Fruit fly (Drosophila melanogaster) whole organism, adult: ENCODE data around the gene CG11350.

Experiments used
- CG11617 ChIP-seq: fragments of 200-800 bp; sonication (Bioruptor generic); optimal IDR thresholded peaks from 2 replicates; lab custom pipeline; 2017; ENCODE audit warnings: mild to moderate bottlenecking, missing biosample characterization, missing genetic modification reagents, missing genetic modification characterization
- CG1620 ChIP-seq: fragments of 200-800 bp; sonication (Bioruptor generic); optimal IDR thresholded peaks from 2 replicates; lab custom pipeline; 2016; ENCODE audit warnings: missing biosample characterization, missing genetic modification characterization
- CG5204 ChIP-seq: fragments of 200-800 bp; sonication (Bioruptor generic); optimal IDR thresholded peaks from 2 replicates; lab custom pipeline; 2016; ENCODE audit warnings: missing biosample characterization, missing genetic modification characterization
- Clk ChIP-seq: fragments of 200-800 bp; sonication (Bioruptor generic); optimal IDR thresholded peaks from 2 replicates; lab custom pipeline; 2017; ENCODE audit warnings: missing biosample characterization, missing genetic modification characterization
- bab1 ChIP-seq: fragments of 200-800 bp; sonication (Bioruptor generic); optimal IDR thresholded peaks from 3 replicates; lab custom pipeline; 2019; ENCODE audit warnings: missing biosample characterization, mild to moderate bottlenecking, missing genetic modification characterization, moderate library complexity
- cic ChIP-seq: fragments of 200-800 bp; sonication (Bioruptor generic); optimal IDR thresholded peaks from 2 replicates; lab custom pipeline; 2017; ENCODE audit warnings: missing biosample characterization, mild to moderate bottlenecking, missing genetic modification characterization, moderate library complexity
- kay ChIP-seq: fragments of 200-800 bp; sonication (Bioruptor generic); peaks from one replicate; lab custom pipeline; 2016; ENCODE audit warnings: missing biosample characterization, missing genetic modification characterization, borderline replicate concordance
- ovo ChIP-seq: fragments of 200-800 bp; sonication (Bioruptor generic); optimal IDR thresholded peaks from 2 replicates; lab custom pipeline; 2016; ENCODE audit warnings: missing biosample characterization, missing genetic modification characterization

DNA sequence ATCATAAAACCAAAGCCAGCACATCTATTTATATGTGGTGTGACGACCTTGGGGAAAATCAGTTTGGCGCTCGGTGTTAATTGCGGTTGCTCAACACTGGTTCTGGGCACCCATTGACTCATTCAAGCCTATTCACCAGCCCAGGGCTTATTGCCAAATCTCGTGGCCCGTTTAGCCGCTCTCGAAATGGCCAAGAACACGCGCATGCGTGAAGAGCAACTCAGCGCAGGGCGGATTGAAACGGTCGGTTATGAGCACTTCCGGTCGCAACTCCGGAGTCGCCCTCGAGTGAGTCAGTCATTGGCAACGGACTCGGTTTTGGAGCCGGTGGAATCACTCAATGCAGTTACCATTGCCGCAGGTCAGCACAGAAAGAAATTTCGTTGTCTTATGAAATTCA lies 6.9 kb downstream of the CG11350 start:
- TF ChIP-seq CG5204 (GFP tag; lab: Kevin White, UChicago) (no peak), CG11617 (GFP tag; lab: Kevin White, UChicago) (no peak), cic (no peak), ovo (GFP tag; lab: Kevin White, UChicago) (no peak), Clk (GFP tag; lab: Kevin White, UChicago) (no peak), CG1620 (no peak), kay (GFP tag; lab: Kevin White, UChicago) (no peak), bab1 (GFP tag; lab: Kevin White, UChicago) (no peak)
